Worm (Caenorhabditis elegans) whole organism, dauer: Measurements from ENCODE around the gene dlc-1.

Experiments used
- unc-62 ChIP-seq: sonication (generic microtip); optimal IDR thresholded peaks from 2 replicates; lab custom pipeline; 2017; ENCODE audit warnings: missing biosample characterization, missing genetic modification reagents, missing genetic modification characterization

dlc-1 gene

ce11 chrIII:6471451-6471850, 7.9 kb upstream of the dlc-1 start, which contains the start of gene wht-6:
Gene wht-6, plus strand, starts transcription at chrIII:6471751.
- no peak for TF ChIP-seq unc-62 (GFP tag; lab: Kevin White, UChicago)

- no peak for TF ChIP-seq unc-62 (GFP tag; lab: Kevin White, UChicago)
These were observed 3.4 kb upstream of the dlc-1 start, which contains the start of gene T26A5.2 for ce11 chrIII:6467005-6467404. Gene T26A5.2, plus strand, starts transcription at chrIII:6467305.

- TF ChIP-seq unc-62 (GFP tag; lab: Kevin White, UChicago), result no peak
These were observed 1.3 kb upstream of the dlc-1 start, which contains the start of gene nduf-2.2 for ce11 chrIII:6464913-6465312. Gene nduf-2.2, plus strand, starts transcription at chrIII:6465222.

ce11 chrIII:6464113-6464571, 563 bp upstream of the dlc-1 start:
- no peak for TF ChIP-seq unc-62 (GFP tag; lab: Kevin White, UChicago)

DNA sequence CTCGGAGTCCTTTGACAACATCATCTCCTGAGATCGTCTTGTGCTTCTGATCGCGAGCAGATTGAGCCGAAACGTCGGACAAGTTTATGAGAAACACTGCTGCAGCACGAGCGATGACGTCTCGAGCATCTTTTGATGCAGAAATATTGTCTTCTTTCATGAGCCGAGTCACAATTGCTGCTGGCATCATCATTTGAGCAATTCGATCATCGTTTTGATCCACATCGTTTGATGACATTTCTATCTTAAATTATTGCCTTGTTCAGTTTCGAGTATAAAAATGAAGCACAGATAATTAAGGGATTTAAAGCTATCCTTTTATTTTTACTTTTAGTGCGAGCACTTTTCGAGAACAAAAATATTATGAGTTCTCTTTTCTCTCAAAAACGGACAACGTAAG, 969 bp downstream of the dlc-1 start, which contains the start of gene T26A5.8:
Gene T26A5.8 (minus strand): TSS at position 247 of the 400 bp plus-strand sequence.
- no peak for TF ChIP-seq unc-62 (GFP tag; lab: Kevin White, UChicago)

DNA sequence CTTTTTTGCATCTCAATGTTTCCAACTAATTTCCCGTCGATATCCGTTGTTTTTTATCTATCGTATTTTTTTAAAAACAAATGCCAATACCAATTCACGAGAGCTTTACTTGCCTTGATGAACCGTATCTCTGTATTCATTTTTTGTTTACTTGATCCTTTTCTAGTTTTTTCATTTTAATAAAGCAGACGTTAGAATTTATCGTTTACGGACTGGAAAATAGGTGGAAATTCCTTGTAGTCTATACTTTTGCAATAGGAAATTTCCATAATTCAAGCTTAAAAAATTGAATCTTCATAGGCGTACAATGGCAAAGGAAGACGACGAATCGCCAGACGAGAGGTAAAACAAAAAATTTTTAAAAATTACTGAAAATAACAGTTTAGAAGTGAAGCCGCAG, 3.8 kb downstream of the dlc-1 start, which contains the start of gene algn-1:
Gene algn-1 (plus strand): TSS at position 301 of the 400 bp plus-strand sequence.
- TF ChIP-seq unc-62 (GFP tag; lab: Kevin White, UChicago), result no peak

DNA sequence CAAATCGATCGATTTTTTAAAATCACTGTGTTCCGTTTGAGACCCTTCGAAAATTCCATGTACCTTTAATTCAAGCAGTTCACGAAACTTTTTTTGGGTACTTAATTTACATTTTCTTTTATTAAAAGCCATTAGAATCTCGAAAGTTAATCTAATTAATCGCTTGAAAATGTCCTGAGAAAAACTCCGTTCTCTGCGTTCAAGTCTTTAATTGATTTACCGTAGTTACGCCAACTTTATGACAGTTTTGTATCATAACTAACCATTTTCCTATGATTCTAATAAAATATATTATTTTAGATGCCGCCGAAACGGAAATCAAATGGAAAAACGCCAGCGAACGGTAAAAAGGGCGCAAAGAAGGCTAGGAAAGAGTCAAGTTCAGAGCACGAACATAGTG, 9.4 kb downstream of the dlc-1 start, which contains the start of gene jhdm-1:
Gene jhdm-1 (plus strand): TSS at position 301 of the 400 bp plus-strand sequence.
- TF ChIP-seq unc-62 (GFP tag; lab: Kevin White, UChicago), result no peak

- no peak for TF ChIP-seq unc-62 (GFP tag; lab: Kevin White, UChicago)
These were observed 9.9 kb downstream of the dlc-1 start for ce11 chrIII:6453665-6454064.

DNA sequence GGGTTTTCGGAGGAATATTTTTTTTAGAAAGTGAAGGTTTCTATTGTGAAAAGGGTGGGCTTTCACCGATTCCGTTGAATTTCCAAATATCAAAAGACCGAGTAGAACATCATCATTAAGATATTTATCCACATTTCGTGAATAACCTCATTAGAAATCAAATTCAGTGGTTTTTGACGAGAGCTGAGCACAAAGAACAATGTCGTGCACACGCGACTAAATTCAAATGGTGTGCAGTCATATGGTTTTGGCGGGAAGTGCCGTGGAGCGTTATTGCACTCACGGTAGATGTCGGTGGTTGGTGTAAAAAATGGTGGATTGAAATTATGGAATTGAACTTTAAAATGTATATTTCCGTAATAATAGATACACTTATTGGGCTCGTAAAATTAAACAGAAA, 10.9 kb downstream of the dlc-1 start:
- TF ChIP-seq unc-62 (GFP tag; lab: Kevin White, UChicago), result no peak

DNA sequence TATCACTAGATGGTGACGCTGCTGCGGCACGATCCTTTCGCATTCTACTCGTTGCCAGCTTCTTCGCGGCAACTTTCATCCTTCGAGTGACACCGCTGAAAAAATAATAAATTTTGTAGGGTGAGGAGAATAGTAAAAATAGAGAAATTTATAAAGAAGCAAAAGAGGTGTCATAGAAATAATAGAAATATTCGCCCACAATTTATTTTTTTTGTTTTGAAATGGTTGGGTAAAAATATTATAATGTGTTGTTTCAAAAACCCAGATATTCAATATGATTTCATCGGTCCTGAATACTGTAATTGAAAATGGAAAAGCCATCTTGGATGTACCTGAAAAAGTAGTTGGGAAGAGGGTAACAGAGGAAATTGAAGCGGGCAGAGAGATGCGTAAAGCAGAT, 11.3 kb downstream of the dlc-1 start, which contains the start of gene set-1:
Gene set-1 (minus strand): TSS at position 101 of the 400 bp plus-strand sequence.
- no peak for TF ChIP-seq unc-62 (GFP tag; lab: Kevin White, UChicago)

DNA sequence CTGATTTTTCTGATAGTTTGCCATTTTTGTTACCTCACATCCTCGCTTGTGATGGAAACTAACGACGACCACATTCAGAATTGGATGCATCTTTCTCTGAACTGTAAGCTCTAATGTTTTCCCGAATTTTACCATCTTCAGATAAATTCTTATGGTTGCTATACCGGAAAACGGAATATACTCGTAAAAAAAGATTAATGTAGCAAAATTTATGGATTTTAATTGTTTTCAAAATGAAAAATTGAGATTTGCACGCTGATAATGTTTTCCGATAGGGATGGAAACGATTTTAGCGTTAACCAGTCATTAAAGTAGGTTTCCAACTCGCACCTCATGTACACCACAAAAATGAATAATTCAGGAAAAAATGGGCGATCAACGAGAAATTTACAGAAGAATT, 13.0 kb downstream of the dlc-1 start, which contains the start of gene T26A5.6:
Gene T26A5.6 (minus strand): TSS at position 101 of the 400 bp plus-strand sequence.
- TF ChIP-seq unc-62 (GFP tag; lab: Kevin White, UChicago), result no peak

ce11 chrIII:6449854-6450253, 13.7 kb downstream of the dlc-1 start:
- TF ChIP-seq unc-62 (GFP tag; lab: Kevin White, UChicago), result no peak

DNA sequence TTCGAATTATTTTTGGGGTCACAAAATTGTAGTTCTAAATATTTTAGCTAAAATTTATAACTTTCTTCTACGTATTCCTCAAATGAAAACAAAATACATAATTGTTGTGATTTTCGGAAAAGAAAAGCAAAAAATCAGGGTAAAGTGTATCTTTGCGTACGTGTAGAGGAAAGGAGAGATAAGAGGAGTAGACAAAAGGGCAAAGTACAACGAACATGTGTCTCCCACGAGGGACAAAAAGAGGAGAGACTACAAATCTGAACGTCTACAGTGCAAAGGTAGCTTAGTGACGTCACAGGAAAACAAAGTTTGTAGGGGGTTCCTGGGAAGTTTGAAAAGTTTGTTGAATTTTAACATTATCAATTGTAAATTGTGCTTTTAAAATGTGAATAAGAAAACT, 16.1 kb downstream of the dlc-1 start:
- TF ChIP-seq unc-62 (GFP tag; lab: Kevin White, UChicago), result no peak

- TF ChIP-seq unc-62 (GFP tag; lab: Kevin White, UChicago), result no peak
These were observed 16.8 kb downstream of the dlc-1 start, which contains the start of gene let-721 for ce11 chrIII:6446807-6447206. Gene let-721, minus strand, starts transcription at chrIII:6446907.

DNA sequence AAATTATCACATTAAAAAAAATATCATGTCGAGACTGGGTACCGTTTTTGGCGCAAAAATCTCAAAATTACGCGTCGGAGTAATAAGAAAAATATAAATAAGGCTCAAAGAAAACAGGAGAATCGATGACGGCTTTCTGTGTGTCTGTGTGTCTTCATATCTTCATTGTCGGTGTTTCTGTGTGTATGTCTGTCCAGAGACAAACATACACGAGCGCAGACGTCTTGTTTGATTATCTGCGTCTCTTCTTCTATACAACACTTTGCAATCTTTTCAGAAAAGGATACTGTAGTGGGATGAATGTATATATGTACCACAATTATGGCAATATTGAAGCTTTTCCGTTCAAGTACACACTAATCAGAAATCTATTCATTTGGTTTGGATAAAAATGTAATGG, 19.2 kb downstream of the dlc-1 start, which contains the start of gene C05D11.13:
Gene C05D11.13 (minus strand): TSS at position 252 of the 400 bp plus-strand sequence.
- TF ChIP-seq unc-62 (GFP tag; lab: Kevin White, UChicago), result no peak

DNA sequence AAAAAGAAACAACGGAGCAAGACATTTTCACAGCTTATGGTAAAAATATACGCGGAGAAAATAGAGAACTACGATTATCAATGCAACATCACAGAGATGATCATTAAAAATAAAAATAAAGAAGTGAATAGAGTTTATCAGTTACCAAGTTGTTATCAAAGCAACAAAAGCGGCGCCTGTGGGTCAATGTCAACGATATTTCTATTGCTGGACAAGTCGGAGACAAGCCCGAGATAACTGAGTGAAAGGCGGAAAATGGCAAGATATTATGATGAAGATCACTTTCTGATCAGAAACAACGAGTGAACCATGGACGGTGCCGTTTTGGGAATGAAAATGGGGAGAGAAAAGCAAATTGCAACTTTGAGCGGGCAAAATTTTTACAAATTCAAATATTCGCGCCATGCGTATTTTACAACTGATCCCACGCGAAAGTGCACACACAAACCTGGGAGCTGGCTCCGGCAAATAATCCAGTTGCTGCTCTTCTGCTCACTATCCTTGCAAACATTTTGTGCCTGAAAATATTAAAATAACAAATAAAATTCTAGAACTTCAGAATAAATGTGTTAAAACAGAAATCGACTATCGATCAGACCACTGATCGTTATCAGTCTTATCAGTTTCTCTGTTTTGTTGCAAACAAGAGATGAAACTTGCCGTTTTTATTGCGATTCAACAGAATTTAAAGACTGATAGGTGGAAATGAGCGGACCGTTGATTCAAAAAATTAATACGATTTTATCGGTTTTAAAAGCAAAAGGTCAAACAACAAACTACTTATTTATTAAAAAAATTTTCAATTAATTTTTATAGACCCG, 21.1 kb downstream of the dlc-1 start, which contains the start of gene mel-32:
Gene mel-32 (minus strand): TSS at position 696 of the 821 bp plus-strand sequence.
- TF ChIP-seq unc-62 (GFP tag; lab: Kevin White, UChicago), result no peak
